Fruit fly (Drosophila melanogaster) whole organism, larva: Measurements from ENCODE around the gene Nmdar2.

Experiments used
- noc ChIP-seq: fragments of 200-800 bp; sonication (Bioruptor generic); optimal IDR thresholded peaks from 3 replicates; lab custom pipeline; 2019; ENCODE audit warnings: missing biosample characterization, mild to moderate bottlenecking, missing genetic modification characterization, moderate library complexity

The Nmdar2 gene

dm6 chrX:1467382-1467592 lies 40.3 kb downstream of the Nmdar2 start, which contains the start of gene CG14778:
Gene CG14778, plus strand, starts transcription at chrX:1467493.
- no peak for TF ChIP-seq noc (tag; lab: Kevin White, UChicago)

DNA sequence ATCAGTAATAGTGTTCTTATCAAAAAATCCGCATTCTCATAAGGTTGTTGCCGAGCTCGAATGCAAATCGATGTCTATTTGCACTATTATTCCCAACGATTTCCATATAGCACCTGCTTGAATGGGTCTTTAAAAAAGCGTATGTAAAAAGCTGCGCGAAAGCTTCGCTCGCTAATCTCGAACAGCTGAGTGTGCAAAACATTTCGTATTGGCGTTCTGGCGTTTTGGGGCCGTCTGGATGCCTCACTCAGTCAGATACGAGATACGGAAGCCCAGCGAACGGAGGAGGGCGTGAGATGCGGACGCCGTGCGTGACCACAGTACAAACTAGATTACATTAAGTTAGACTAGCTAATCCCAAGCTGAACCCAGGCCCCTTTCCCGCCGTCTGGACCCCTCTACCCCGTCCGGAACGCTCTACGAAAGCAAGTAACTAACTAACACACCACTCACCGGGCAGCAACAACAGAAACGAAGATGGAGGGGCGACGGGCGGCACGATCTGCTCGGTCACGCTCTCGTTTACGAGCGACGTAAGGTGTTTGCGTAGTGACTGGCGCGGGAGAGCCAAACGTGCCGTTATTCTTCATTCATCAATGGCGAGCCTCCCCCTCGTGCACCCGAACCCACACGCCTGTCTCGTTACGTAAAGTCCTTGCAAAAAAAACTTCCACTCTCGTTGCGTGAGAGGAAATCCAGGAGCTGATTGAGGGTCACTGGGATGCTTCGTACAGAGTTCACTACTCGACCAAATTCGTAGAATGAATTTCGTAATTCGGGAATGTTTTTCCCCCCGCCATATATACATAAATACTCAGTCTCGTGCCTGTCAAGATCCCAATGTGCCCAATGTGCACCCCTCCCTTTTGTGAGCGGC lies 40.9 kb downstream of the Nmdar2 start:
- TF ChIP-seq noc (tag; lab: Kevin White, UChicago): peak; percentile 22

DNA sequence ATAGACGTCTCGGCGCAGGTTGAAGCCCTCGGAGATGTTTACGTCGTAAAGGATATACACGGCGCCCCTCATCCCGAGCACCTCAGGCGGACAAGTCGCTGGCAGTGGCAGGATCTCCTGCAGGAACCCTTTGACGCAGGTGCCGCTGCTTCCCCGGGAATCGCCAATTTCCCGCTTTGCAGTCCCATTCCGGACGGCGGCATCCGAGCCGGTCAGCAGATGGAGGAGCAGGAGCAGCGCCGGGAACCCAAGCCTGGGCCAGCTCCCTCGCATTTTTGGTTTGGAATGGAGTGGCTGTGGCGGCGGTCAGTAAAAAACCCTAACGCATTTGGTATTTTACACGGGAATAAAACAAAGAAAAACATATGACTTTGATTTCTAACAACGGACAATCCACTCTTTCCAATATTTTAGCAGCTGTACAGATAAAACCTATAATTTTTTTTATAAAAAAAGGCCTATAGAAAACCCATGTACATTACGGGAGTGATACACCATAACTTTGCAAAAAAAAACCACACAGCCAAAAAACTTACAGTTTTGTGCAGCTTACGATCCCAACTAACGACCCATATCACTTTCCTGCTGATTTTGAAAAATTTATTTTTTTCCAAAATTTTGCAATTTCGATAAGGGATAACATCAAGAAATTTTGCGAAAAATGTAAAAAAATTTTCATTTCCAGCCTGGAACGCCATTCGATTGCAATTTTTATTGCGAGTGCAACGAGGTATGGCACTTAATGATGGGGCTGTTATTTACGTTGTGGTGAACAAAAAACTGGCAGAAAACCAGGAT lies 41.7 kb downstream of the Nmdar2 start, which contains the start of the genes O-fut2 and CG14777:
Gene O-fut2, minus strand, starts transcription at position 290 of the 798 bp plus-strand sequence.
Gene CG14777, plus strand, starts transcription at position 428 of the 798 bp plus-strand sequence.
- no peak for TF ChIP-seq noc (tag; lab: Kevin White, UChicago)

dm6 chrX:1464033-1464432 lies 43.6 kb downstream of the Nmdar2 start, which contains the start of gene Ns3:
Gene Ns3, minus strand, starts transcription at chrX:1464220.
- no peak for TF ChIP-seq noc (tag; lab: Kevin White, UChicago)

DNA sequence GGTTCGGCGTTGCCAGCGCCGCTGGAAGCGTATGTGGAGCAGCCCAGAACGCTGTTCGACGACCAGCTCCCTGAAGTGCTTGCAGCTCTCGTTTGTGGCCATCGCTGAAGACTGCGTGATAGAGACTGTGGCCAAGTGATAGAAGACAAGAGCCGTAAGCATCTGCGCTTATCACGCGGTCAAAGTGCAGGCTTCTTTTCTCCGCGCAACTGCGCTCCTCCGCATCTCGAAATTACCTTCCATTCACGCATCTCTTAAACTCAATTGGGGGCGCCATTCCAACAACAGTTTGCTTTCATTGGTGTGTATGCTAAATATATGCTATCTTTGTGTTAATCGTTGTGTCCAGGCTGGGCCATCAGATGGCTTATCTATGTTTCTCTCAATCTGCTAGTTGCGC lies 46.1 kb downstream of the Nmdar2 start, which contains the start of gene CG14787:
Gene CG14787, minus strand, starts transcription at position 133 of the 400 bp plus-strand sequence.
- TF ChIP-seq noc (tag; lab: Kevin White, UChicago): no peak

dm6 chrX:1460278-1460872 lies 47.2 kb downstream of the Nmdar2 start, which contains the start of gene Lrpprc2:
Gene Lrpprc2, minus strand, starts transcription at chrX:1460617.
- TF ChIP-seq noc (tag; lab: Kevin White, UChicago): no peak

DNA sequence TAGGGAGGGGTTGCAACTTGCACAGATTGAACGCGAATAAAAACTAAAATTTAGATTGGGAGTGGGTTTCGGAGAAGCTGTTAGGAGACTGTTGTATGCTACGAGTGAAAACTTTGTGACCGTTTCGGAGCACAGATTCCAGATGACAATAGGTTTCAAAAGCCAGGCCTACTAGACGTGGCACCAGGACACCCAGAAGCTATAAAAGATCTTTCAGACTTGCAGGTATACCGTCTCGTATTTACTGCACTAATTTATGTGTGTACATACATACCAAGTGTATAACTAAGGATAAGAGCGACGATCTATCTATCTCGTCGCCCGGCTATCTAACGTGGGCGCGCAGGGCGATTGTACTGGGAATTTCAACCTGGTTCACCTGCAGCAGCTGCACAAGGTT lies 50.7 kb downstream of the Nmdar2 start, which contains the start of gene CG14785:
Gene CG14785, minus strand, starts transcription at position 101 of the 400 bp plus-strand sequence.
- TF ChIP-seq noc (tag; lab: Kevin White, UChicago): no peak

dm6 chrX:1454837-1455236 lies 52.8 kb downstream of the Nmdar2 start:
- no peak for TF ChIP-seq noc (tag; lab: Kevin White, UChicago)

dm6 chrX:1452130-1452529 lies 55.5 kb downstream of the Nmdar2 start, which contains the start of gene Gr2a:
Gene Gr2a, plus strand, starts transcription at chrX:1452430.
- no peak for TF ChIP-seq noc (tag; lab: Kevin White, UChicago)
